Fruit fly (Drosophila melanogaster) whole organism, embryonic: ENCODE measurements around the gene CG32354.

Experiments used
- ATbp ChIP-seq: fragments of 200-800 bp; sonication (Bioruptor generic); optimal IDR thresholded peaks from 2 replicates; lab custom pipeline; 2017; ENCODE audit warnings: missing biosample characterization, mild to moderate bottlenecking, missing genetic modification characterization, missing genetic modification reagents
- Adf1 ChIP-seq: fragments of 200-800 bp; sonication (Bioruptor generic); IDR thresholded peaks from 2 replicates; pipeline ENCODE4 v1.3.6; 2022; ENCODE audit warnings: missing biosample characterization, missing genetic modification characterization
- CG10147 ChIP-seq: fragments of 200-800 bp; sonication (Bioruptor generic); optimal IDR thresholded peaks from 2 replicates; lab custom pipeline; 2019; ENCODE audit warnings: missing biosample characterization, mild to moderate bottlenecking, missing genetic modification characterization, moderate library complexity
- CG14050 ChIP-seq: fragments of 200-800 bp; sonication (Bioruptor generic); IDR thresholded peaks from 3 replicates; pipeline ENCODE4 v1.3.6; 2022; ENCODE audit warnings: missing biosample characterization, missing genetic modification characterization
- CG14710 ChIP-seq: fragments of 200-800 bp; sonication (Bioruptor generic); optimal IDR thresholded peaks from 3 replicates; lab custom pipeline; 2019; ENCODE audit warnings: missing biosample characterization, mild to moderate bottlenecking, missing genetic modification characterization, moderate library complexity
- CG15073 ChIP-seq: fragments of 200-800 bp; sonication (Bioruptor generic); optimal IDR thresholded peaks from 2 replicates; lab custom pipeline; 2016; ENCODE audit warnings: missing biosample characterization, missing genetic modification characterization
- CG17328 ChIP-seq: fragments of 200-800 bp; sonication (Bioruptor generic); IDR thresholded peaks from 2 replicates; pipeline ENCODE4 v1.3.6; 2022; ENCODE audit warnings: missing biosample characterization, missing genetic modification characterization
- CG17361 ChIP-seq: fragments of 200-800 bp; sonication (Bioruptor generic); IDR thresholded peaks from 3 replicates; pipeline ENCODE4 v1.3.6; 2022; ENCODE audit warnings: missing biosample characterization, missing genetic modification characterization
- CG2120 ChIP-seq: fragments of 200-800 bp; sonication (Bioruptor generic); optimal IDR thresholded peaks from 3 replicates; lab custom pipeline; 2016; ENCODE audit warnings: missing biosample characterization, missing genetic modification characterization
- CG30020 ChIP-seq: fragments of 200-800 bp; optimal IDR thresholded peaks from 2 replicates; lab custom pipeline; 2019; ENCODE audit warnings: missing biosample characterization, mild to moderate bottlenecking, missing genetic modification characterization, moderate library complexity
- CG34376 ChIP-seq: fragments of 200-800 bp; sonication (Bioruptor generic); optimal IDR thresholded peaks from 2 replicates; lab custom pipeline; 2018; ENCODE audit warnings: missing biosample characterization, mild to moderate bottlenecking, missing genetic modification characterization
- CG4617 ChIP-seq: fragments of 200-800 bp; sonication (Bioruptor generic); optimal IDR thresholded peaks from 3 replicates; lab custom pipeline; 2016; ENCODE audit warnings: missing biosample characterization, missing genetic modification characterization, borderline replicate concordance
- CG4707 ChIP-seq: fragments of 200-800 bp; sonication (Bioruptor generic); optimal IDR thresholded peaks from 2 replicates; lab custom pipeline; 2018; ENCODE audit warnings: missing biosample characterization, mild to moderate bottlenecking, missing genetic modification characterization, moderate library complexity
- CG6689 ChIP-seq: fragments of 200-800 bp; sonication (Bioruptor generic); IDR thresholded peaks from 2 replicates; pipeline ENCODE4 v1.3.6; 2022; ENCODE audit warnings: missing biosample characterization, missing genetic modification characterization
- CG6791 ChIP-seq: fragments of 200-800 bp; sonication (Bioruptor generic); IDR thresholded peaks from 3 replicates; pipeline ENCODE4 v1.3.6; 2022; ENCODE audit warnings: missing biosample characterization, missing genetic modification characterization; ENCODE audit not compliant: partially characterized antibody
- CG6813 ChIP-seq: fragments of 200-800 bp; sonication (Bioruptor generic); optimal IDR thresholded peaks from 2 replicates; lab custom pipeline; 2017; ENCODE audit warnings: missing biosample characterization, missing genetic modification characterization, mild to moderate bottlenecking, moderate library complexity, missing genetic modification reagents
- CG7786 ChIP-seq: fragments of 200-800 bp; sonication (Bioruptor generic); optimal IDR thresholded peaks from 2 replicates; lab custom pipeline; 2016; ENCODE audit warnings: missing biosample characterization, missing genetic modification characterization
- CG9817 ChIP-seq: fragments of 200-800 bp; sonication (Bioruptor generic); optimal IDR thresholded peaks from 2 replicates; lab custom pipeline; 2018; ENCODE audit warnings: missing biosample characterization, mild to moderate bottlenecking, missing genetic modification characterization, moderate library complexity
- Dll ChIP-seq: fragments of 200-800 bp; sonication (Bioruptor generic); IDR thresholded peaks from 4 replicates; pipeline ENCODE4 v1.3.6; 2022; ENCODE audit warnings: missing biosample characterization, missing genetic modification characterization; ENCODE audit not compliant: partially characterized antibody
- Doc2 ChIP-seq: fragments of 200-800 bp; sonication (Bioruptor generic); IDR thresholded peaks from 2 replicates; pipeline ENCODE4 v1.3.6; 2022; ENCODE audit warnings: missing biosample characterization, missing genetic modification characterization
- GATAe ChIP-seq: fragments of 200-800 bp; sonication (Bioruptor generic); conservative IDR thresholded peaks from 2 replicates; pipeline ENCODE4 v1.3.6; 2022; ENCODE audit warnings: missing biosample characterization, missing genetic modification characterization
- Hr39 ChIP-seq: fragments of >200 bp; optimal IDR thresholded peaks from 2 replicates; lab custom pipeline; 2017
- Hr51 ChIP-seq, 2 experiments: fragments of 200-800 bp; sonication (Bioruptor generic); optimal IDR thresholded peaks; 2 replicates in 1 of 2; 3 replicates in 1 of 2; lab custom pipeline; 2016 to 2018; ENCODE audit warnings: missing biosample characterization in 2 of 2, missing genetic modification characterization in 2 of 2, mild to moderate bottlenecking in 1 of 2, moderate library complexity in 1 of 2
- Mad ChIP-seq: fragments of 200-800 bp; sonication (Bioruptor generic); optimal IDR thresholded peaks from 2 replicates; lab custom pipeline; 2016; ENCODE audit warnings: missing biosample characterization, missing genetic modification characterization
- Optix ChIP-seq: fragments of 200-800 bp; sonication (Bioruptor generic); IDR thresholded peaks from 3 replicates; pipeline ENCODE4 v1.3.6; 2022; ENCODE audit warnings: missing biosample characterization, missing genetic modification characterization
- al ChIP-seq: fragments of 200-800 bp; sonication (Bioruptor generic); IDR thresholded peaks from 2 replicates; pipeline ENCODE4 v1.3.6; 2022; ENCODE audit warnings: missing biosample characterization, missing genetic modification characterization
- ara ChIP-seq: fragments of 200-800 bp; sonication (Bioruptor generic); IDR thresholded peaks from 2 replicates; pipeline ENCODE4 v1.3.6; 2022; ENCODE audit warnings: missing biosample characterization, missing genetic modification characterization
- bcd ChIP-seq: fragments of 200-800 bp; sonication (Bioruptor generic); optimal IDR thresholded peaks from 2 replicates; lab custom pipeline; 2017; ENCODE audit warnings: missing biosample characterization, mild to moderate bottlenecking, missing genetic modification characterization
- cato ChIP-seq: fragments of 200-800 bp; sonication (Bioruptor generic); optimal IDR thresholded peaks from 2 replicates; lab custom pipeline; 2016; ENCODE audit warnings: missing biosample characterization, missing genetic modification characterization, borderline replicate concordance
- danr ChIP-seq: fragments of 200-800 bp; sonication (Bioruptor generic); IDR thresholded peaks from 2 replicates; pipeline ENCODE4 v1.3.6; 2022; ENCODE audit warnings: missing biosample characterization, missing genetic modification characterization
- esg ChIP-seq: fragments of 200-800 bp; sonication (Bioruptor generic); conservative IDR thresholded peaks from 2 replicates; pipeline ENCODE4 v1.3.6; 2022; ENCODE audit warnings: missing biosample characterization, missing genetic modification characterization
- eve ChIP-seq, 2 experiments: fragments of >200 bp; optimal IDR thresholded peaks; 2 replicates each; lab custom pipeline; 2017; ENCODE audit warnings: missing biosample characterization in 2 of 2, missing genetic modification characterization in 2 of 2
- eyg ChIP-seq: fragments of 200-800 bp; sonication (Bioruptor generic); optimal IDR thresholded peaks from 3 replicates; lab custom pipeline; 2016; ENCODE audit warnings: missing biosample characterization, missing genetic modification characterization
- fd64A ChIP-seq: fragments of 200-800 bp; sonication (Bioruptor generic); optimal IDR thresholded peaks from 3 replicates; lab custom pipeline; 2018; ENCODE audit warnings: missing biosample characterization, mild to moderate bottlenecking, missing genetic modification characterization
- gce ChIP-seq: fragments of 200-800 bp; sonication (Bioruptor generic); IDR thresholded peaks from 3 replicates; pipeline ENCODE4 v1.3.6; 2022; ENCODE audit warnings: missing biosample characterization, missing genetic modification characterization
- gsb-n ChIP-seq: fragments of 200-800 bp; sonication (Bioruptor generic); optimal IDR thresholded peaks from 3 replicates; lab custom pipeline; 2018; ENCODE audit warnings: missing biosample characterization, mild to moderate bottlenecking, missing genetic modification characterization
- hth ChIP-seq: fragments of >200 bp; optimal IDR thresholded peaks from 2 replicates; lab custom pipeline; 2017; ENCODE audit warnings: inconsistent platforms
- jumu ChIP-seq: fragments of 200-800 bp; sonication (Bioruptor generic); optimal IDR thresholded peaks from 3 replicates; lab custom pipeline; 2016; ENCODE audit warnings: missing biosample characterization, missing genetic modification characterization
- lbe ChIP-seq: fragments of 200-800 bp; sonication (Bioruptor generic); optimal IDR thresholded peaks from 2 replicates; lab custom pipeline; 2016; ENCODE audit warnings: missing biosample characterization, mild to moderate bottlenecking, missing genetic modification characterization
- luna ChIP-seq: fragments of 200-800 bp; sonication (Bioruptor generic); optimal IDR thresholded peaks from 2 replicates; lab custom pipeline; 2016; ENCODE audit warnings: missing biosample characterization, missing genetic modification characterization
- nerfin-1 ChIP-seq: fragments of 200-800 bp; sonication (Bioruptor generic); optimal IDR thresholded peaks from 3 replicates; lab custom pipeline; 2019; ENCODE audit warnings: missing biosample characterization, mild to moderate bottlenecking, missing genetic modification characterization, moderate library complexity
- pan ChIP-seq, 4 experiments: fragments of >200 bp in 3 of 4; fragments of 200-800 bp in 1 of 4; sonication (Bioruptor generic) in 1 of 4; optimal IDR thresholded peaks in 3 of 4; IDR thresholded peaks in 1 of 4; 2 replicates each; pipeline versions ENCODE4 v1.3.6 to Lab custom; 2017 to 2022; ENCODE audit warnings: missing biosample characterization in 2 of 4, missing genetic modification characterization in 2 of 4, mixed read lengths in 1 of 4
- pho ChIP-seq: fragments of 200-800 bp; sonication (Bioruptor generic); optimal IDR thresholded peaks from 2 replicates; lab custom pipeline; 2016; ENCODE audit warnings: missing biosample characterization, missing genetic modification characterization
- schlank ChIP-seq: fragments of 200-800 bp; sonication (Bioruptor generic); optimal IDR thresholded peaks from 2 replicates; lab custom pipeline; 2018; ENCODE audit warnings: missing biosample characterization, mild to moderate bottlenecking, missing genetic modification characterization
- sim ChIP-seq: fragments of 200-800 bp; sonication (Bioruptor generic); IDR thresholded peaks from 2 replicates; pipeline ENCODE4 v1.3.6; 2022; ENCODE audit warnings: missing biosample characterization, missing genetic modification characterization
- sqz ChIP-seq: fragments of 200-800 bp; sonication (Bioruptor generic); optimal IDR thresholded peaks from 3 replicates; lab custom pipeline; 2018; ENCODE audit warnings: missing biosample characterization, mild to moderate bottlenecking, missing genetic modification characterization
- tio ChIP-seq: fragments of 200-800 bp; sonication (Bioruptor generic); optimal IDR thresholded peaks from 2 replicates; lab custom pipeline; 2017; ENCODE audit warnings: missing biosample characterization, missing genetic modification characterization, inconsistent platforms
- trh ChIP-seq: fragments of 200-800 bp; sonication (Bioruptor generic); optimal IDR thresholded peaks from 2 replicates; lab custom pipeline; 2016; ENCODE audit warnings: missing biosample characterization, missing genetic modification characterization
- unpg ChIP-seq: fragments of 200-800 bp; sonication (Bioruptor generic); optimal IDR thresholded peaks from 3 replicates; lab custom pipeline; 2018; ENCODE audit warnings: missing biosample characterization, mild to moderate bottlenecking, missing genetic modification characterization, moderate library complexity

The CG32354 gene

DNA sequence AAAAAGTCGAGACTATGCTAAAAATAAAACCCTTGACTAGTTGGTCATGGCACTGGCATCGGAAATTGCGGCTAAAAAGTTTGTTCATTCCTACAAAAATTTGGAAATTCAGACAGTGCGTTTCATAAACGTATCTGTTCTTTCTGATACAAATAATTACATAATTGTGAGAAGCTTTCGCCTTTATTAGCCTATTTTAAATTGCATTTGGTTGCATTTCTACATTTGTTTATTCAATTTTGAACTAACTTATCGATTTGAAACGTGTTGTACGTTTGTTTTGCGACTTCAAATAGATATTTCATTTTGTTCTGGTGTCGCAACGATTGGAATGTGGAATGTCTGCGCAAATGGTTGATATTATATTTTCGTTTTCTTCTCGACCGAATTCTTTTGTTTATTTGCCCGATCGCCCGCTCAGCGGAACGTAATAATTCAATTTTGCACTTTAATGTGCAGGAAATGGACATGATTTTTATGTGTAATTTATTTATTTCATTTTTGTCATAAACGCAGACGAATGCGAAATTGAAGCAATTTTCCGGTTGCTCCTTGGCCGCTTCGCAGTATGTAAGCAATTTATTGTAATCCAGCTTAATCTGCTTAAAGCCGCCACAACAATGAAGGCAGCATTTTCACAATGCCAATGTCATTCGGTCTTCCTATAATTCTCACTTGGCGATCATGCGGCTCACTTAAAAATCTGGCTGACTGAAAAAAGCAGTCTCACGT, 24.2 kb upstream of the CG32354 start (continued):
- TF ChIP-seq fd64A = no peak
- peak; percentile 69 for TF ChIP-seq CG10147 (GFP tag; lab: Kevin White, UChicago)
- TF ChIP-seq Dll (GFP tag; lab: Robert Waterston, UW) = no peak
- no peak for TF ChIP-seq sqz
- TF ChIP-seq CG30020 (tag; lab: Kevin White, UChicago) = no peak
- TF ChIP-seq luna (GFP tag; lab: Kevin White, UChicago) = no peak
- TF ChIP-seq al (GFP tag; lab: Robert Waterston, UW) = peak; percentile 38; the same call in 1 of the 2 replicates
- TF ChIP-seq tio (GFP tag; lab: Kevin White, UChicago) = peak; percentile 46
- peak; percentile 39; the same call in 1 of the 3 replicates for TF ChIP-seq CG17361 (GFP tag; lab: Robert Waterston, UW)
- no peak for TF ChIP-seq pan (optimal IDR thresholded peaks at IDR 0.05; lab: Kevin White, UChicago)
- peak in 1 of 2 experiments; percentile 50 for TF ChIP-seq pan (GFP tag; optimal IDR thresholded peaks at IDR 0.05 in 1 of 2, IDR thresholded peaks at IDR 0.05 in 1 of 2)
- TF ChIP-seq CG14050 (GFP tag; lab: Robert Waterston, UW) = peak; percentile 59; the same call in 2 of the 3 replicates
- peak; percentile 27 for TF ChIP-seq ATbp
- peak; percentile 43; the same call in 1 of the 2 replicates for TF ChIP-seq CG17328 (GFP tag; lab: Robert Waterston, UW)
- TF ChIP-seq CG14710 (tag; lab: Kevin White, UChicago) = no peak
- no peak for TF ChIP-seq Doc2 (GFP tag; lab: Robert Waterston, UW)
- TF ChIP-seq pho (GFP tag; lab: Kevin White, UChicago) = peak; percentile 30
- TF ChIP-seq CG6791 = no peak
- TF ChIP-seq CG9817 (tag; lab: Kevin White, UChicago) = peak; percentile 60
- TF ChIP-seq CG4617 (GFP tag; lab: Kevin White, UChicago) = peak; percentile 10
- TF ChIP-seq cato (GFP tag; lab: Kevin White, UChicago) = no peak
- no peak for TF ChIP-seq lbe (GFP tag; lab: Kevin White, UChicago)
- TF ChIP-seq jumu (GFP tag; lab: Kevin White, UChicago) = no peak
- no peak for TF ChIP-seq danr
- TF ChIP-seq ara = no peak
- TF ChIP-seq gsb-n (tag; lab: Kevin White, UChicago) = no peak
- TF ChIP-seq Adf1 (GFP tag; lab: Robert Waterston, UW) = no peak
- no peak for TF ChIP-seq CG15073 (GFP tag; lab: Kevin White, UChicago)
- TF ChIP-seq schlank (tag; lab: Kevin White, UChicago) = peak; percentile 60
- no peak for TF ChIP-seq gce (GFP tag; lab: Robert Waterston, UW)
- TF ChIP-seq Hr39 (lab: Kevin White, UChicago) = no peak
- TF ChIP-seq esg (GFP tag; lab: Robert Waterston, UW) = no peak; the same call in 1 of the 2 replicates
- TF ChIP-seq unpg (GFP tag; lab: Kevin White, UChicago) = peak; percentile 72
- TF ChIP-seq trh = no peak
- no peak for TF ChIP-seq GATAe (GFP tag; lab: Robert Waterston, UW)
- peak; percentile 80 for TF ChIP-seq CG2120 (GFP tag; lab: Kevin White, UChicago)
- peak in 1 of 2 experiments; percentile 75 for TF ChIP-seq Hr51 (GFP tag; optimal IDR thresholded peaks at IDR 0.05; lab: Kevin White, UChicago)
- TF ChIP-seq bcd = peak; percentile 33
- TF ChIP-seq sim (GFP tag; lab: Robert Waterston, UW) = no peak
- no peak for TF ChIP-seq Optix (GFP tag; lab: Robert Waterston, UW)
- TF ChIP-seq CG4707 (GFP tag; lab: Kevin White, UChicago) = no peak
- TF ChIP-seq CG7786 (GFP tag; lab: Kevin White, UChicago) = peak; percentile 26
- TF ChIP-seq CG6813 (GFP tag; lab: Kevin White, UChicago) = no peak
- no peak for TF ChIP-seq eve (GFP tag; optimal IDR thresholded peaks at IDR 0.05; lab: Kevin White, UChicago)
- no peak for TF ChIP-seq hth (lab: Kevin White, UChicago)
- TF ChIP-seq CG34376 = no peak
- peak; percentile 31; the same call in 1 of the 2 replicates for TF ChIP-seq CG6689
- TF ChIP-seq eyg (GFP tag; lab: Kevin White, UChicago) = no peak
- TF ChIP-seq Mad (GFP tag; lab: Kevin White, UChicago) = peak; percentile 17
- TF ChIP-seq nerfin-1 (tag; lab: Kevin White, UChicago) = no peak
